Fruit fly (Drosophila melanogaster) whole organism, adult: ENCODE results near the gene Eh.

ENCODE experiments used
- CG11617 ChIP-seq: fragments of 200-800 bp; sonication (Bioruptor generic); optimal IDR thresholded peaks from 2 replicates; lab custom pipeline; 2017; ENCODE audit warnings: mild to moderate bottlenecking, missing biosample characterization, missing genetic modification reagents, missing genetic modification characterization
- CG12768 ChIP-seq: fragments of 200-800 bp; sonication (Bioruptor generic); optimal IDR thresholded peaks from 2 replicates; lab custom pipeline; 2017; ENCODE audit warnings: missing biosample characterization, missing genetic modification characterization, mild to moderate bottlenecking, moderate library complexity, missing genetic modification reagents
- CG14711 ChIP-seq: fragments of 200-800 bp; sonication (Bioruptor generic); optimal IDR thresholded peaks from 2 replicates; lab custom pipeline; 2018; ENCODE audit warnings: missing biosample characterization, mild to moderate bottlenecking, missing genetic modification characterization, moderate library complexity
- CG1620 ChIP-seq: fragments of 200-800 bp; sonication (Bioruptor generic); optimal IDR thresholded peaks from 2 replicates; lab custom pipeline; 2016; ENCODE audit warnings: missing biosample characterization, missing genetic modification characterization
- CG33017 ChIP-seq: fragments of 200-800 bp; sonication (Bioruptor generic); optimal IDR thresholded peaks from 2 replicates; lab custom pipeline; 2018; ENCODE audit warnings: missing biosample characterization, mild to moderate bottlenecking, missing genetic modification characterization, moderate library complexity
- CG5204 ChIP-seq: fragments of 200-800 bp; sonication (Bioruptor generic); optimal IDR thresholded peaks from 2 replicates; lab custom pipeline; 2016; ENCODE audit warnings: missing biosample characterization, missing genetic modification characterization
- CG7045 ChIP-seq: fragments of 200-800 bp; sonication (Bioruptor generic); optimal IDR thresholded peaks from 2 replicates; lab custom pipeline; 2017; ENCODE audit warnings: missing biosample characterization, mild to moderate bottlenecking, missing genetic modification characterization
- CG7101 ChIP-seq: fragments of 200-800 bp; sonication (Bioruptor generic); optimal IDR thresholded peaks from 2 replicates; lab custom pipeline; 2018; ENCODE audit warnings: missing biosample characterization, mild to moderate bottlenecking, missing genetic modification characterization, moderate library complexity
- Clk ChIP-seq: fragments of 200-800 bp; sonication (Bioruptor generic); optimal IDR thresholded peaks from 2 replicates; lab custom pipeline; 2017; ENCODE audit warnings: missing biosample characterization, missing genetic modification characterization
- Crg-1 ChIP-seq: fragments of 200-800 bp; sonication (Bioruptor generic); optimal IDR thresholded peaks from 2 replicates; lab custom pipeline; 2016; ENCODE audit warnings: missing biosample characterization, missing genetic modification characterization
- Hr96 ChIP-seq: fragments of 200-800 bp; sonication (Bioruptor generic); optimal IDR thresholded peaks from 2 replicates; lab custom pipeline; 2016; ENCODE audit warnings: missing biosample characterization, missing genetic modification characterization
- Mnt ChIP-seq: fragments of 200-800 bp; sonication (Bioruptor generic); optimal IDR thresholded peaks from 2 replicates; lab custom pipeline; 2016; ENCODE audit warnings: missing biosample characterization, mild to moderate bottlenecking, missing genetic modification characterization
- bab1 ChIP-seq: fragments of 200-800 bp; sonication (Bioruptor generic); optimal IDR thresholded peaks from 3 replicates; lab custom pipeline; 2019; ENCODE audit warnings: missing biosample characterization, mild to moderate bottlenecking, missing genetic modification characterization, moderate library complexity
- cic ChIP-seq: fragments of 200-800 bp; sonication (Bioruptor generic); optimal IDR thresholded peaks from 2 replicates; lab custom pipeline; 2017; ENCODE audit warnings: missing biosample characterization, mild to moderate bottlenecking, missing genetic modification characterization, moderate library complexity
- cnc ChIP-seq, 2 experiments: fragments of >200 bp; optimal IDR thresholded peaks; 2 replicates each; lab custom pipeline; 2017
- kay ChIP-seq: fragments of 200-800 bp; sonication (Bioruptor generic); peaks from one replicate; lab custom pipeline; 2016; ENCODE audit warnings: missing biosample characterization, missing genetic modification characterization, borderline replicate concordance
- ovo ChIP-seq: fragments of 200-800 bp; sonication (Bioruptor generic); optimal IDR thresholded peaks from 2 replicates; lab custom pipeline; 2016; ENCODE audit warnings: missing biosample characterization, missing genetic modification characterization
- pad ChIP-seq: fragments of 200-800 bp; sonication (Bioruptor generic); optimal IDR thresholded peaks from 3 replicates; lab custom pipeline; 2017; ENCODE audit warnings: missing biosample characterization, missing genetic modification characterization, mild to moderate bottlenecking, moderate library complexity, missing genetic modification reagents
- tj ChIP-seq: fragments of 200-800 bp; sonication (Bioruptor generic); optimal IDR thresholded peaks from 3 replicates; lab custom pipeline; 2017; ENCODE audit warnings: missing biosample characterization, mild to moderate bottlenecking, missing genetic modification characterization, moderate library complexity
- toe ChIP-seq: fragments of 200-800 bp; sonication (Bioruptor generic); optimal IDR thresholded peaks from 2 replicates; lab custom pipeline; 2016; ENCODE audit warnings: missing biosample characterization, missing genetic modification characterization

Gene Eh

dm6 chr3R:17422102-17422501 is 26.6 kb downstream of the Eh start, which contains the start of gene CG14332:
Gene CG14332 (minus strand): TSS chr3R:17422202.
- no peak for TF ChIP-seq cic
- no peak for TF ChIP-seq CG33017 (tag; lab: Kevin White, UChicago)
- no peak for TF ChIP-seq bab1 (GFP tag; lab: Kevin White, UChicago)
- no peak for TF ChIP-seq CG7045
- TF ChIP-seq kay (GFP tag; lab: Kevin White, UChicago) = no peak
- no peak for TF ChIP-seq CG11617
- TF ChIP-seq cnc (optimal IDR thresholded peaks at IDR 0.05; lab: Kevin White, UChicago) = no peak
- no peak for TF ChIP-seq CG1620 (GFP tag; lab: Kevin White, UChicago)
- TF ChIP-seq CG7101 (tag; lab: Kevin White, UChicago) = no peak
- TF ChIP-seq CG5204 = no peak
- no peak for TF ChIP-seq Crg-1 (GFP tag; lab: Kevin White, UChicago)
- TF ChIP-seq Clk (GFP tag; lab: Kevin White, UChicago) = no peak
- no peak for TF ChIP-seq CG14711 (tag; lab: Kevin White, UChicago)
- no peak for TF ChIP-seq pad (GFP tag; lab: Kevin White, UChicago)
- no peak for TF ChIP-seq Mnt (GFP tag; lab: Kevin White, UChicago)
- TF ChIP-seq tj (GFP tag; lab: Kevin White, UChicago) = no peak
- no peak for TF ChIP-seq Hr96 (GFP tag; lab: Kevin White, UChicago)
- TF ChIP-seq toe (GFP tag; lab: Kevin White, UChicago) = no peak
- TF ChIP-seq CG12768 (GFP tag; lab: Kevin White, UChicago) = no peak

DNA sequence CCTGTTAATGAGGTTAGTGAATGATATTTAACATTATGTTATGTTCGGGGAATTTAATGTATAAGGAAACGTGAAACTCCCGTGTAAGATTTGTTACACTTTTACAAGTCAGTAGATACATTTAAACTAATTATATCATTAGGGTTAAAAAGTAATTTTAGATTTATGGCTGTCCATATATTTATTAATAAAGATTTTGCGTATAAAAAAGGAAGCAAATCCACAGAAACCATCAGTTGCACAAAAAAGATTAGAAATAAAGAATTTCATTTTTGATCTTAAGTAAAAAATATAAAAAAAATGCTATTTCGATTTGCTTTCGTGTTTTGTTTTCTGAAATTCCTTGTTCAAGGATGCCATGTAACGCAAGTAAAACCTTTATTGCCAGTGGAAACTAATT is 28.3 kb downstream of the Eh start, which contains the start of gene CG42835:
CG42835 (plus strand) TSS at position 301 of the 400 bp plus-strand sequence.
- TF ChIP-seq pad (GFP tag; lab: Kevin White, UChicago) = no peak
- TF ChIP-seq Crg-1 (GFP tag; lab: Kevin White, UChicago) = no peak
- TF ChIP-seq CG5204 = no peak
- TF ChIP-seq CG14711 (tag; lab: Kevin White, UChicago) = no peak
- TF ChIP-seq CG7045 = no peak
- no peak for TF ChIP-seq ovo (GFP tag; lab: Kevin White, UChicago)
- TF ChIP-seq toe (GFP tag; lab: Kevin White, UChicago) = no peak
- no peak for TF ChIP-seq CG7101 (tag; lab: Kevin White, UChicago)
- TF ChIP-seq cic = no peak
- no peak for TF ChIP-seq cnc (optimal IDR thresholded peaks at IDR 0.05; lab: Kevin White, UChicago)
- TF ChIP-seq CG1620 (GFP tag; lab: Kevin White, UChicago) = no peak
- TF ChIP-seq CG12768 (GFP tag; lab: Kevin White, UChicago) = no peak

DNA sequence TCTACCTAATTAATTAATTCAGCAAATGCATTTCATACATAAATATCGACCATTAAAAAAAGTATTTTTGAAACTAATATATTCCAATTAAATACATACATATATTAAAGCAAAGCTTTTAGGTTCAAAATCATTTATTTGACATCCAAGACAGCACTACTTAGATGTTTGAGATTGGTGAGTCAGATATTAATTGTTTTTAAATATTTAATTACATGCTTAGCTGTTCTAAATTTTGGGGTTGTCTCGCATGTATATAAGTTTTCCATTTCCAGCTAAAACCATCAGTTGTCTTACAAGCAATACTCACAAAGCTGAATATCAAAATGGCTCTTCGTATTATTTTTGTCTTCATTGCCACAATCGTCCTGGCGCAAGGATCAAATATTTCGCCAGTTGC is 30.2 kb downstream of the Eh start, which contains the start of gene CG42834:
CG42834 (plus strand) TSS at position 301 of the 400 bp plus-strand sequence.
- no peak for TF ChIP-seq Clk (GFP tag; lab: Kevin White, UChicago)
- no peak for TF ChIP-seq bab1 (GFP tag; lab: Kevin White, UChicago)
- TF ChIP-seq ovo (GFP tag; lab: Kevin White, UChicago) = no peak
- TF ChIP-seq kay (GFP tag; lab: Kevin White, UChicago) = no peak
- no peak for TF ChIP-seq CG33017 (tag; lab: Kevin White, UChicago)
- TF ChIP-seq Crg-1 (GFP tag; lab: Kevin White, UChicago) = no peak
- TF ChIP-seq cic = no peak
- no peak for TF ChIP-seq CG12768 (GFP tag; lab: Kevin White, UChicago)
- TF ChIP-seq CG14711 (tag; lab: Kevin White, UChicago) = no peak
- TF ChIP-seq tj (GFP tag; lab: Kevin White, UChicago) = no peak

DNA sequence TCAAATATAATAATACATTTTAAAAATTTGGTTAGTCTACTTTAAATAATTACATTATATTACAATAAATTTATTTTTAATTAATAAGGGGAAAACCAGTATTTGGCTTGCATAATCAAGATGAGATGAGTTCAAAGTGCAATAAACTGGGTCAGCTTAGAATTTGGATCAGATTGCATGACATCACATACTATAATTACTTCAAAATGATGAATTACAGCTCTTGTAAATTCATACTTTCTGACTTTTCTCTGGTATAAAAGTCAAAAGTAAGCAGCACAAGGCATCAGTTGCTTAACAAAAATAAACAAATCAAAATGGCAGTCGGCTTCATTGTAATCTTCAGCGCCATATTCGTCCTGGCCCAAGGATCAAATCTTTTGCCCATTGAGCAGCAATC is 31.5 kb downstream of the Eh start, which contains the start of gene CG33333:
CG33333 (plus strand) TSS at position 301 of the 400 bp plus-strand sequence.
- TF ChIP-seq pad (GFP tag; lab: Kevin White, UChicago) = no peak
- TF ChIP-seq CG11617 = no peak
- no peak for TF ChIP-seq toe (GFP tag; lab: Kevin White, UChicago)
- no peak for TF ChIP-seq Crg-1 (GFP tag; lab: Kevin White, UChicago)
- no peak for TF ChIP-seq CG14711 (tag; lab: Kevin White, UChicago)
- TF ChIP-seq ovo (GFP tag; lab: Kevin White, UChicago) = no peak
- TF ChIP-seq CG7045 = no peak
- TF ChIP-seq kay (GFP tag; lab: Kevin White, UChicago) = no peak
- no peak for TF ChIP-seq cic
- no peak for TF ChIP-seq CG1620 (GFP tag; lab: Kevin White, UChicago)
- TF ChIP-seq CG5204 = no peak
- TF ChIP-seq CG33017 (tag; lab: Kevin White, UChicago) = no peak
- no peak for TF ChIP-seq tj (GFP tag; lab: Kevin White, UChicago)
- no peak for TF ChIP-seq bab1 (GFP tag; lab: Kevin White, UChicago)

DNA sequence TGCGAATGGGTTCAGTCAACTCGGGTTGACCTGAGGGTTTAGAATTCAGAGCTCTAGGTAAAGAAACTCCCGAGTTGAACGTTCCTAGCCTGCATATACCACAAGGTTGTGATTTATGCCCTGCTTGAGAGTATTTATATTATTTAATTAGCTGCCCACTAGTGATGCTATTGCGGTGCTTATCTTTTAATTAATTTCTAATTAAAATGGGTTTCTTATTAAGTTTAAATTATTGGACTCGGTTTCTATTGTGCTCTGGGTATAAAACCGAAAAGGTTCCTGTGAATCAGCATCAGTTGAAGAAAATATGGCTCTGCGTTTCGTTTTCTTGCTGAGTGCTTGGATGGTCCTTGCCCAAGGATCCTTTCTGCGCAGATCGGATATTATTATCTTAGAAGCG is 33.2 kb downstream of the Eh start, which contains the start of gene CG5866:
CG5866 (plus strand) TSS at position 301 of the 400 bp plus-strand sequence.
- TF ChIP-seq Mnt (GFP tag; lab: Kevin White, UChicago) (no peak), kay (GFP tag; lab: Kevin White, UChicago) (no peak), pad (GFP tag; lab: Kevin White, UChicago) (no peak), tj (GFP tag; lab: Kevin White, UChicago) (no peak), ovo (GFP tag; lab: Kevin White, UChicago) (no peak), cic (no peak), toe (GFP tag; lab: Kevin White, UChicago) (no peak)

dm6 chr3R:17413601-17414000 is 35.1 kb downstream of the Eh start, which contains the start of gene CG42822:
Gene CG42822 (plus strand): TSS chr3R:17413901.
- no peak for TF ChIP-seq cnc (optimal IDR thresholded peaks at IDR 0.05; lab: Kevin White, UChicago)
- TF ChIP-seq CG14711 (tag; lab: Kevin White, UChicago) = no peak
- TF ChIP-seq CG1620 (GFP tag; lab: Kevin White, UChicago) = no peak
- no peak for TF ChIP-seq ovo (GFP tag; lab: Kevin White, UChicago)
- no peak for TF ChIP-seq toe (GFP tag; lab: Kevin White, UChicago)
- no peak for TF ChIP-seq Clk (GFP tag; lab: Kevin White, UChicago)
- TF ChIP-seq CG5204 = no peak
- TF ChIP-seq CG7045 = no peak
- no peak for TF ChIP-seq CG33017 (tag; lab: Kevin White, UChicago)
- TF ChIP-seq bab1 (GFP tag; lab: Kevin White, UChicago) = no peak
- TF ChIP-seq Mnt (GFP tag; lab: Kevin White, UChicago) = no peak
- no peak for TF ChIP-seq tj (GFP tag; lab: Kevin White, UChicago)
- no peak for TF ChIP-seq CG12768 (GFP tag; lab: Kevin White, UChicago)
- TF ChIP-seq CG11617 = no peak
- no peak for TF ChIP-seq CG7101 (tag; lab: Kevin White, UChicago)
- TF ChIP-seq kay (GFP tag; lab: Kevin White, UChicago) = no peak
- TF ChIP-seq Crg-1 (GFP tag; lab: Kevin White, UChicago) = no peak
- no peak for TF ChIP-seq cic
- no peak for TF ChIP-seq Hr96 (GFP tag; lab: Kevin White, UChicago)
- TF ChIP-seq pad (GFP tag; lab: Kevin White, UChicago) = no peak
